Fruit fly (Drosophila melanogaster): Measurements from ENCODE around the gene Kap-alpha1.

- TF ChIP-seq Hr39 (GFP tag; optimal IDR thresholded peaks at IDR 0.05) (no peak), CG8119 (GFP tag; IDR thresholded peaks at IDR 0.05) (no peak), Sox15 (GFP tag; optimal IDR thresholded peaks at IDR 0.05) (no peak), lz (GFP tag; optimal IDR thresholded peaks at IDR 0.05) (no peak), dsx (GFP tag; optimal IDR thresholded peaks at IDR 0.05; ENCODE audit: poor library complexity, severe bottlenecking) (no peak)
Observed at dm6 chr3L:19777279-19777960, 29.6 kb upstream of the Kap-alpha1 start.
